Fruit fly (Drosophila melanogaster): ENCODE results near the gene CG43049.

CG43049 gene

DNA sequence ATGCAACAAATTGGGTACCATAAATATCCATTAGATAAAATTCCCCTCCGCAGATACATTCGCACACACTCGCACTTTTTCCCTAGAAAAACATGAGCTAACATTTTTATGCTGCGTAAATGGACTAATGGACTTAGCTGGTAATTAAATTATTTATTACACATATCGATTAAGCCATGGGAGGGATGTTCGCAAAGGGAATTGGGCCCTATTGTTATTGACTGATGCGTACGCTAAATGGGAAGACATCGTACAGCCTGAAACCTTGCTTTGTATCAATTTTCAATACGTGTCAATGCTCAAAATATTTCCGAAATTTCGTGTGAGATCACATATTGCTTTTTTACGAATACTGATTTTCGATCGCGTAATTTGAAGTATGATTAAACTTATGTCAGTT lies at the start of gene CG43049:
Gene CG43049 (plus strand): TSS at position 301 of the 400 bp plus-strand sequence.
- TF ChIP-seq CTCF (optimal IDR thresholded peaks at IDR 0.05) (no peak), CG8478 (optimal IDR thresholded peaks at IDR 0.05) (no peak)

DNA sequence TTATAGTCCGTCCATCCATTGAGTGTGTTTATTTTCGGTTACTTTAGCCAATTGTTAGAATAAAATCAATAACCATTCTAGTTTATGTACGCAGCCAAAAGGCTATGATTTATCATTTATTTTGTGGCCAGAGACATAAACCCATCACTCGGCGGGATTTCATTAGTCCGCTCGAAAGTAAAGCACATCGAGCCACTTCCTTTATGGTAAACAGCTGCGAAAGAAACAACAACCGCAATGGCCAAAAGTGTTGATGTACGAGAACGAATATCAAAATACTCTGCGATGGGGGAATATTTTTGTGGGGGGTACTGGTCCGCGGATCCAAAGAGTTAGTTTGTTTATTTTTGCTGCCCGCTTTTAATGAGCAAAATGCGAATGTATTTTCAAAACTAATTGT lies 43.3 kb upstream of the CG43049 start:
- TF ChIP-seq CG8478 (optimal IDR thresholded peaks at IDR 0.05), result no peak
- TF ChIP-seq CTCF (optimal IDR thresholded peaks at IDR 0.05), result no peak

DNA sequence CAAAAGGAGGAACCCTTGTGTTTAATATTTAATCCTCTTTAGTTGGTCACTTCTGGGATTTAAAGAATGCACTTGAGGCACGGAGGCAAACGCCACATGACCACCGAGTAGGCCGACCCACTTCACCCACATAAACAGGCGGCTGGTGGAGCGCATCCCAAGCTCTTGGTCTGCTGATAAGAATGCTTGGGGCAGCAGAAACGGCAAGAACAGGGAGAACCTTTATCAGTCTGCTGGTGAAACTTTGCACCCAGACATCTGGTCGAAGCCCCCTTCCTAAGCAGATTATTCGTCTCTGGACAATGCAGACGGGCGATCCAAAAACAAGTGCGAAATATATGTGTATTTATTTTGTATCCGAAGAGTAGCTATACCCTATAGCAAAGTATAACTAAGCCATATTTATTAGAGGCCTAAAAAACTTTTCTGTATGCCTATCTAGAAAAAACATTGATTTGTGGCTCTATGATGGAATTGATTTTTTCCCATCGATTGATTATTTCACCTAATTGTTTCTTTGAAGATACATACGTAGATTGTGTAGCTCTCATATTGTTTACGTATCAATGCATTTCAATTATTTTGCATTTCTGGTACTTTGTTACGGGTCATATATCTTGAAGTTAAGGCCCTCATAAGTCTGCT lies 35.5 kb upstream of the CG43049 start:
- TF ChIP-seq CTCF (optimal IDR thresholded peaks at IDR 0.05), result no peak
- TF ChIP-seq CG8478 (optimal IDR thresholded peaks at IDR 0.05), result no peak

DNA sequence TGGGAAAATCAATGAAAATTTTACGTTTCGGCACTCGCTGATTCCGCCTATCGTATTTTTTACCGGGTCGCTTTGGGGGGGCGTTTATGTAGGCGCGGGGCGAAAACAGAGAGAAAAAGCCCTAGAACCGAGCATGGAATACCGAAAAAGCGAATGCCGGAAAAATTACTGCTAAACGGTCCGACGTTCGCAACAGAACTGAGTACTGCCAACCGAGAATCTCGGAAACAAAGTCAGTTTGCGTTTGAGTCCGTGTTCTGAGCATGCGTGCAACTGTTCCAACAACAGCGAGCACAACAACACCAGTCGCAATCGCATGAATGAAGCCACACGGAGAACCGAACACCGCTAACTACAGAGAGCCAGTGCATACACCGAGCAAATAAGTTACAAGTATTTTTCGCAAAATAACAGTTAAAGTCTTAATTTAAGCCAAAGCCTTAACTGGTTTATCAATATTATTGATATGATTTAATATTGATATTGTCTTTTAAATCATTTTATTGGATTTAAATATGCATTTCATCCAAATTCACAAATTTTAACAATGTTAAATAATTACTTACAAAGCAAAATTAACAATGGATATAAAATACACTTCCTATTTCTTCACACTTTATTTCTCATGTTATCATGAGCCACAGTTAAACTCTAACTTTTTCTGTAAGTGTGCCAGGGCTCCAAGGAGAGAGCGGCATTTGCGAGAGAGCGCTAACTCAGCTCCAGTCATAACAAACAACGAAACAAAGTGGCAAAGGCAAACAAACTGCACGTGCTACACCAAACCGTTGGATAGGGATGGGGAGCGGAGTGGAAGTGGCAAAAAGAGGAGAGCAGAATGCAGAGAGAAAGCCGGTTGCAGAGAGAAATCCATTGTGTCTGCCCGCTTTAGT lies 34.4 kb upstream of the CG43049 start, which contains the start of gene CG3961:
Gene CG3961 (minus strand): TSS at position 201 of the 893 bp plus-strand sequence.
- TF ChIP-seq CG8478 (optimal IDR thresholded peaks at IDR 0.05), result no peak
- no peak for TF ChIP-seq CTCF (optimal IDR thresholded peaks at IDR 0.05)

DNA sequence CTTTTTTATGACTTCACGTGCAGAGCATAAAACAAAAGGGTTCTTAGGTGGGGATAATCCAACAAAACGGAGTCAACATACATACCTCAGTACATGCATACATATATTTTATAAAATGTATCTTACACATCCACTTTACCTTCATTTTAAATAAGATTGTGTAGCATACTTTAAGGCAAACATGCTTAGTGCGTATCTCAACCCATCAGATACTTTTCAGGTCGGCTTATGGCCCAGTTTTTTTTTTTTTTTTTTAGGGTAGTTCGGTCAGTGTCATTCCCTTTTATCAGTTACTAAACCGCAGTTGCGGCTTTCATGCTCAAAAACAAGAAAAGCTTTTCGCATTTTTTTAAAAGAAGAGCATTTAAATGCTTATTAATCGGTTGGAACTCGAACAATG lies 32.9 kb upstream of the CG43049 start, which contains the start of gene NijB:
Gene NijB (plus strand): TSS at position 398 of the 400 bp plus-strand sequence.
- TF ChIP-seq CG8478 (optimal IDR thresholded peaks at IDR 0.05) (no peak), CTCF (optimal IDR thresholded peaks at IDR 0.05) (peak; percentile 27 to 59)

DNA sequence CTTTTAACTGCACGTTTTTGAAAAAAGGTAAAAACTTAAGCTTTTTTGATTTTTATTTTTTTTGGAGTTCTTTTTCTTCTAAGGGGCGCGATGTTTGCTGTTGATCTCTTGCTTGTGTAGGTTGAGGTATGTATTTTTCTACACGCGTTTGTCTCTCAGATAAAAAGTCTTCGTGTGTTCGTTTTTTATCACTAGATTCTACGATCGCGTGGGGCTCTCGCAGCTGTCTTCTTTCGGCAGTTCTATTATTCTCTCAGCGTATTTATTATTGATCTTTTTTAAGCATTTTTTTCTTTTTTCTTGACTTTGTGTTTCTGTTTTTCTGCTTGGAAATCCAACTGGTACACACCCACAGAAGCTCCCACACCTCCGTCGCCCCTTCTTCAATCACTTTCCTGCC lies 29.8 kb upstream of the CG43049 start:
- TF ChIP-seq CTCF (optimal IDR thresholded peaks at IDR 0.05), result no peak
- no peak for TF ChIP-seq CG8478 (optimal IDR thresholded peaks at IDR 0.05)

DNA sequence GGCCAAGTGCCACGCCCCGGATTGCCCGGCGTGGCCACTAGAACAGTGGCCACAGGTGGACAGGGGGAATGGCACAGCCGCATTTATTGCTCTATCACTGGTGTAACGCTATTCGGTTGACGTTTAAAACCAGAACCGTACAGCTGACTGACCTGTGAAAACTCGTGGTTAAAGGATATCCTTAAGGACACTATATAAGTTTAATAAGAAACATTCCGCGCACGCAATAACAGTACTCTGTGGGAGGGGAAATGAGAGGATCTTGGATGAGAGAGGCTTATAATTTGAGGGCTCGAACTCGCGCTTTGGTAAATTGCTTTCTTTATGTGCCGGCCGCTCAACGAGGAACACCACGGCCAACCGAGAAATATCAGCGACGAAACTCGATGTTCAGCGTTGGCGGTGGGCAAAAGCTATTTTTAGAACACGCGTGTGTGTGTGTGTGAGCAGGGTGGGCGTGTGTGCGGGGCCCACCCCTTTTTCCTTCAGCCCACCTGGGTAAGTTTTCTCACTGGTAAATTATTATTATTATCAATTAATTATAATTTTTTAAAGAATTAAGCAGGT lies 28.5 kb upstream of the CG43049 start:
- TF ChIP-seq CTCF (optimal IDR thresholded peaks at IDR 0.05) (no peak), CG8478 (optimal IDR thresholded peaks at IDR 0.05) (no peak)

DNA sequence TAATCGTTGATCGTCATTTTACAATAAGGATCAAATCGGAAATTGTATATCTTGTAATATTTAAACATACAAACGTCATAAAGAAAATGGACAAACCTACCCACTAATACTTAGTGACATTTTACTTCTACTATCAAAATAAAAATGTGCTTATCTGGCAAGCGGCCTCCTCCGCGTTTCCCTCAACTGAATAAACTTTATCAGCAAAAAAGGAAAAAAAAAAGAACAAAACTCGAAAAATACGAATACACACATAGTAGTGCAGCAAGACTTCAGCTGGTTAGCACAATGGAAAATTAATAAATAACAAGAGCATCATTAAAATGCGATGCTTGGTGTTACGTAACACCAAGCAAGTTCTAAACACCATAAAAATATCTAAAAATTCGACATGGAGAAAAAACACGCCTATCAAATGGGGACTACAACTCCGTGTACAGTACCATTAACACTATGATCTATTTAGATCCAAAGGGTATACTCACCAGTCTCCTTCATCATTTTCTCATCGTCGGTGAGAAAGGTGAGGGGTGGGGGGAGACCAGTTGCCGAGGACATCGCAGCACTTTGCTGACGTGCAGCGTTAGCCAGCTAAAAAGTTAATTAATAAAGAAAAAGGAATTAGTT lies 27.3 kb upstream of the CG43049 start:
- TF ChIP-seq CTCF (optimal IDR thresholded peaks at IDR 0.05) (no peak), CG8478 (optimal IDR thresholded peaks at IDR 0.05) (no peak)

DNA sequence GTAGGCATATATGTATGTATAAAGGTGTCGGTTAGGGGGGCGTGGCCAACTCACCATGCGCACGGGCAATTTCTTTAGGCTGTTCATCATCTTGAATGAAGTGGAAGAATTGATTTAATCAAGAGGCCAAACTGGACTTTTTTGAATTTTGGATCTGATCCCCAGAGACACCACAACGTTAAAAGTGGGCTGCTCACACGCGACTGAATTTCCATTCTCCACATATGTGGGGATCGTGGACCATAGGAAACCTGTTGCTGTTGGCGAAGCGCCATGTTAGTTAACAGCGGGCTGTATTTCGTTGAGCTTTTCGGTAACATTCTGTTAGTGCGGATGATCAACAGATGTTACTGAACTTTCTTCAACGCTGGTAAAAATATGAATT lies 26.8 kb upstream of the CG43049 start, which contains the start of gene CG3902:
Gene CG3902 (minus strand): TSS at position 208 of the 385 bp plus-strand sequence.
- no peak for TF ChIP-seq CTCF (optimal IDR thresholded peaks at IDR 0.05)
- no peak for TF ChIP-seq CG8478 (optimal IDR thresholded peaks at IDR 0.05)

DNA sequence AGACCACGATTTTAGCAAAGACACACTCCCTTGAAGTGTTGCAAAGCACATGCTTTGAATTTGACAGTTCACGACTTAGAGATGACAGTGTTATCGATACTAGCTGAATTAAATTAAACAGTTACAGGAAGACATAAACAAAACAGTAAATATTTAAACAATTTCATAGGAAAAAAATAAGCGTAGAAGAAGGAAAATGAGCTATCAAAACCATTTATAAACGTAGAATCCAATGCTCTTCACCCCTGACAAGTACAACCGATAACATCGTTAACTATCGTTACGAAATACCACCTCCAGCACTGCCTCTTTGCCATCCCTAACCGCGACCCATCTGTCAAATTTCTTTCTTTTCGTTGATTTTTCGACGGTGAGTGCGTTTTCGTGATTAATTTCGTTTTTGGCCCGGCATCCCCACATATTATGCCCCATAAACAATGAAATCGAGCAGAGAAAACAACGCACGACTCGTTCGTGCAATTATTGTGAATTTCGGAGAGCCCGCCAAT lies 26.1 kb upstream of the CG43049 start, which contains the start of gene RpL26:
Gene RpL26 (plus strand): TSS at position 106 of the 509 bp plus-strand sequence.
- peak in 1 of 2 experiments; percentile 28 for TF ChIP-seq CTCF (optimal IDR thresholded peaks at IDR 0.05)
- TF ChIP-seq CG8478 (optimal IDR thresholded peaks at IDR 0.05), result no peak

DNA sequence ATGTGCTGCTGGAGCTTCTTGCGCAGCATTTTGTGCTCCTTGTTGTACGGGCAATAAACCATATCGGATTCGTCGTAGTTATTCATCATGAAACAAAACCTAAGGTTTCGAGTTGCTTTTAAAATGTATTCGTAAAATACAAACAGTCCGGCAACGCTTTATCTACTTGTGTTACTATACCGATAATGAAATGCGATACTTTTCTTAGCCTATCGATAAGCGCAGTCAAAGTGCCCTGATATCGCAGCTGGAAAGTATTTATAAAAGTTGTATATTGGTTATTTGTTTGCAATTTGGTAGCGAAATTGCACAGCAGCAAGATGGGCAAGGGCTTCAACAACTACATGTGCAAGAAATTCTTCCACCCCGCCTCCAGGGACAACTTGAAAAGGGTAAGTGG lies 23.5 kb upstream of the CG43049 start, which contains the start of the genes arx and CG6843:
Gene arx (minus strand): TSS at position 144 of the 400 bp plus-strand sequence.
Gene CG6843 (plus strand): TSS at position 184 of the 400 bp plus-strand sequence.
- TF ChIP-seq CG8478 (optimal IDR thresholded peaks at IDR 0.05), result no peak
- peak in 1 of 2 experiments; percentile 34 for TF ChIP-seq CTCF (optimal IDR thresholded peaks at IDR 0.05)

DNA sequence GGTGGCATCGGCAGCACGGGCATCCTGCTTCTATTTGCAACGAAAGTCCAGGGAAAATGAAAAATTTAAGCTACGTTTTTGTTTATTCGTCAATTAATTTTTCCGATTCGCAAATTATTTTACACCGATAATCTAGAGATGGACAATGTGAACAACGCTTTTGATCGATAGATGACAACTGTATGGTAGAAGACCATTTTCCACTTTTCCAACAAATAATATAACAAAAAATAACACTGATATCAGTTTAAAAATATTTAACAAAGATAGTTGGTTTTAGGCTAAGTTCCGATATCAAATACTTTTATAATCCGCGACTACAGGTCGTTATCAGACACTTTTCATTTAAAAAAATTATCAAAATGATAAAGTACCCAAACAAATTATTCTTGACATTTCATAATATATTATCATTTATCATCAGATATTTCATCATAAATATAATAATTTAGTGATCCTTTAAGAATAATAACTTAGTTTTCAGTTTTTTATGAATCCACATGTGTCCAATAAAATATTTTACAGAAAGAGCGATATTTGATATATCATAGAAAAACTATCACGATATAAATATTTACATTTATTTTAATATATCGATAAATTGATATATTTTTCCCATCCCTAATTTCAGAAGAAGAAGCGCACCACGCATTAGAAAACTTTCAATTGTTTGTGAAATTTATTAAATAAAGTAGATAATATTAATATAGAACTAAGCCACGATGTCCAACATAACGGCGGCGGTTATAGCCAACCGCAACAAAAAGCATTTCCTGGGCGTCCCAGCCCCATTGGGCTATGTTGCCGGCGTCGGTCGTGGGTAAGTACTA lies 19.9 kb upstream of the CG43049 start, which contains the start of the genes CSN1b and Prp6:
Gene CSN1b (minus strand): TSS at position 159 of the 830 bp plus-strand sequence.
Gene Prp6 (plus strand): TSS at position 601 of the 830 bp plus-strand sequence.
- TF ChIP-seq CTCF (optimal IDR thresholded peaks at IDR 0.05) (no peak), CG8478 (optimal IDR thresholded peaks at IDR 0.05) (no peak)

DNA sequence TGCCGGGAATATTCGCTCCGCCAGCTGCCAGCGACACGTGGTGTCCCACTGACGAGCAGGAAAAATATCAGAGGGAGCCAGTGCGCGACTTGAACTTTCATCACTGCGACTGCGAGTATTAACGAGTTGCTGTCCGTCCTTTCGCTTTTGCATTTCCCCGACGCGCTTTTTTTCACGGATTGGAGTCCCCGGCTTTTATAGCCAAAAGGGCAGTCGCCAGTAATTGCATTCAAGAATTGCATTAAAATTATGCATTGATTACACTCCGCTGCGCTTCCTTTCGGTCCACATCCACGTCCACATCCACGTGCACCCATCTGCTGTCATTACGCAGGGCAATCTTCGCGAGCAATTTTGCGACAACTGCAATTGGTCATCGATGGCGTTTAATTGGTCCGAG lies 13.8 kb upstream of the CG43049 start, which contains the start of gene Ir75d:
Gene Ir75d (minus strand): TSS at position 101 of the 400 bp plus-strand sequence.
- TF ChIP-seq CTCF (optimal IDR thresholded peaks at IDR 0.05), result no peak
- TF ChIP-seq CG8478 (optimal IDR thresholded peaks at IDR 0.05), result no peak
